Fruit fly (Drosophila melanogaster) whole organism, embryonic: ENCODE measurements around the gene mus301.

Experiments
- CG14441 ChIP-seq: fragments of 200-800 bp; sonication (Bioruptor generic); IDR thresholded peaks from 2 replicates; pipeline ENCODE4 v1.3.6; 2022; ENCODE audit warnings: missing biosample characterization, missing genetic modification characterization
- CG18619 ChIP-seq: fragments of 200-800 bp; sonication (Bioruptor generic); optimal IDR thresholded peaks from 3 replicates; lab custom pipeline; 2017; ENCODE audit warnings: missing biosample characterization, mild to moderate bottlenecking, missing genetic modification characterization
- CG31365 ChIP-seq: fragments of 200-800 bp; sonication (Bioruptor generic); optimal IDR thresholded peaks from 2 replicates; lab custom pipeline; 2018; ENCODE audit warnings: missing biosample characterization, mild to moderate bottlenecking, missing genetic modification characterization
- MBD-R2 ChIP-seq: fragments of 200-800 bp; sonication (Bioruptor generic); IDR thresholded peaks from 2 replicates; pipeline ENCODE4 v1.3.6; 2022; ENCODE audit warnings: missing biosample characterization, missing genetic modification characterization
- crp ChIP-seq, 2 experiments: fragments of 200-800 bp; sonication (Bioruptor generic); optimal IDR thresholded peaks; 2 replicates in 1 of 2; 3 replicates in 1 of 2; lab custom pipeline; 2017; ENCODE audit warnings: missing biosample characterization in 2 of 2, missing genetic modification characterization in 2 of 2, mild to moderate bottlenecking in 1 of 2, moderate library complexity in 1 of 2

DNA sequence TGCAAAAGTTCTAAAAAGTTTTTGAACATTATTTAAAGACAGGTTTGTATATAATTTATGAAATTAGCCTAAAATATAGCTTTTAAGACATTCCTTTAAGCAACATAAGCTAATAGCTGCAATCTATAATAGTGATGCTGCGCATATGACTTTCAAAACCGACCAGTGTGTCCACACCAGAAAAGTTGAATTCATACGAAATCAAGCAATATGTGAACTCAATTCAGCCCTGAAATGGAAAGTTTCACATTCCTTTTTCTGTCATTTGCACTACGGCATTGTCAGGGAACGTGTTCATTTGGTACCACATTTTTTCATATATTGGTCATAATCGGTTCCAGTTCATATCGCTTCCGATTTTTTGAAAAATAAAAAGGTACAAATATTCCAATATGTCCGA, 28.7 kb upstream of the mus301 start, which contains the start of gene fan:
- TF ChIP-seq crp (GFP tag; optimal IDR thresholded peaks at IDR 0.05; lab: Kevin White, UChicago) = no peak
- no peak for TF ChIP-seq CG14441 (GFP tag; lab: Robert Waterston, UW)
- TF ChIP-seq CG18619 (GFP tag; lab: Kevin White, UChicago) = no peak
- no peak for TF ChIP-seq MBD-R2 (GFP tag; lab: Robert Waterston, UW)
- TF ChIP-seq CG31365 = no peak
